Fruit fly (Drosophila melanogaster): ENCODE measurements around the gene CG8745.

- TF ChIP-seq dac (GFP tag; optimal IDR thresholded peaks at IDR 0.05) (no peak), Hr39 (GFP tag; optimal IDR thresholded peaks at IDR 0.05) (no peak)
Observed at dm6 chr3L:13845292-13845691, 21.4 kb downstream of the CG8745 start.
